Fruit fly (Drosophila melanogaster): ENCODE data around the gene Mps1.

Mps1 gene

DNA sequence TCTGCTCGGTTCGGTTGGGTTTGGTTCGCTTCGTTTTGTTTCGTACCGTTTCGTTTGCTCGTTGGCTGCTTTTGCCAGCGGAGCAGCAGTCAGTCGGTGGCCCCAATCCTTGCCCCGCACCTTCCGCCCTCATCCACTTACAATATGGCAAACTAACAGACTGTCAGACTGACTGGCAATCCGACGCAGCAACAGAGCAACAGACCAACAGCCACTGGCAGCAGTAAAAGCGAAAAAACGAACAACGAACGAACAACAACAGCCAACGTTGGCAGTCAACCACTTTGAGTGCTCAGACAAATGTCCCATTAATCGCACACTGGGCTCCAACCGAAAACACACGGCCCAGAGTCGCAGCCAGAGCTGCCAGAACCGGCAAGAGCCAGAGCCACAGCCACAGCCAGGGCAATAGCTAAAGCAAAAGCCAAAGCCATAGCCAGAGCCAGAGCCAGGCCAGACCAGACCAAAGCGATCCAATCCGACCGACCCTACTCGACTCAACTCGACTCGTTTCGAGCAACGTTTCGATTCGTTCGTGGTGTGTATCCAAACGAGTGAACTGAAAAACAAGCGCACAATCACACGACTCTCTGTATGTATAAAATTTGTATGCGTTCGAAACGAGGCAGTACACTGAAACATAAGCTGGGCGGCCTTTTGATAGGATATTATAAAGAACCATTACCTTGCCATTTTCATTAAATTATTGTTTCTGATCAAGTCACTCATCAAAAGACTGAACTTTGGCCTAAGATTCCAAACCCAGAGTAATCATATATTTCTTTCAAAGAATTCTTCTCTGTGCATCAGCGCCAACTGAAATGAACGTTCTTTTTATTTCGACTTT is 32.8 kb downstream of the Mps1 start (continued):
- TF ChIP-seq Fer2 (tag; optimal IDR thresholded peaks at IDR 0.05): peak; percentile 87
- TF ChIP-seq CG14710 (tag; optimal IDR thresholded peaks at IDR 0.05): peak; percentile 97
- peak; percentile 97 for TF ChIP-seq sr (GFP tag; IDR thresholded peaks at IDR 0.05)
- TF ChIP-seq amos (GFP tag; IDR thresholded peaks at IDR 0.05; ENCODE audit: partially characterized antibody): no peak
- peak; percentile 99 for TF ChIP-seq bcd (GFP tag; optimal IDR thresholded peaks at IDR 0.05)
- peak; percentile 33 for TF ChIP-seq CG17912 (GFP tag; optimal IDR thresholded peaks at IDR 0.05)
- peak in 1 of 3 experiments; percentile 97 for TF ChIP-seq lola (GFP tag; optimal IDR thresholded peaks at IDR 0.05)
- peak; percentile 99 for TF ChIP-seq lilli (GFP tag; optimal IDR thresholded peaks at IDR 0.05)
- peak; percentile 88 for TF ChIP-seq Nf-YB (GFP tag; optimal IDR thresholded peaks at IDR 0.05)
- no peak for TF ChIP-seq CG16813 (GFP tag; IDR thresholded peaks at IDR 0.05; ENCODE audit: partially characterized antibody)
- peak; percentile 98 for TF ChIP-seq Sox100B (GFP tag; optimal IDR thresholded peaks at IDR 0.05)
- no peak for TF ChIP-seq hkb (optimal IDR thresholded peaks at IDR 0.05)
- TF ChIP-seq hkb (GFP tag; IDR thresholded peaks at IDR 0.05): peak; percentile 99
- peak; percentile 97 for TF ChIP-seq Oaz (GFP tag; IDR thresholded peaks at IDR 0.05)
- TF ChIP-seq CG4360 (GFP tag; IDR thresholded peaks at IDR 0.05): peak; percentile 90
- peak; percentile 99 for TF ChIP-seq Bteb2 (GFP tag; optimal IDR thresholded peaks at IDR 0.05)
- peak; percentile 99 for TF ChIP-seq Oli (tag; optimal IDR thresholded peaks at IDR 0.05)
- TF ChIP-seq TFAM (GFP tag; optimal IDR thresholded peaks at IDR 0.05): peak; percentile 92
- TF ChIP-seq CG31365 (tag; optimal IDR thresholded peaks at IDR 0.05): peak; percentile 92
- peak; percentile 99 for TF ChIP-seq CG6689 (GFP tag; IDR thresholded peaks at IDR 0.05)
- peak; percentile 97 for TF ChIP-seq CG6175 (GFP tag; IDR thresholded peaks at IDR 0.05)
- TF ChIP-seq Asciz (GFP tag; optimal IDR thresholded peaks at IDR 0.05): peak; percentile 99
- peak; percentile 98 for TF ChIP-seq dimm (GFP tag; IDR thresholded peaks at IDR 0.05)
- TF ChIP-seq ken (GFP tag; IDR thresholded peaks at IDR 0.05): peak; percentile 99
- TF ChIP-seq kay (GFP tag; optimal IDR thresholded peaks at IDR 0.05): peak; percentile 99
- TF ChIP-seq fd102C (GFP tag; optimal IDR thresholded peaks at IDR 0.05): peak; percentile 76
- peak; percentile 99 for TF ChIP-seq ATbp (GFP tag; optimal IDR thresholded peaks at IDR 0.05)
- TF ChIP-seq Lim3 (GFP tag; IDR thresholded peaks at IDR 0.05): peak; percentile 98
- TF ChIP-seq Hr39 (optimal IDR thresholded peaks at IDR 0.05): no peak
- peak; percentile 98 for TF ChIP-seq CG43689 (GFP tag; IDR thresholded peaks at IDR 0.05)
- TF ChIP-seq pzg (GFP tag; optimal IDR thresholded peaks at IDR 0.05): peak; percentile 25
- peak; percentile 96 for TF ChIP-seq scrt (GFP tag; optimal IDR thresholded peaks at IDR 0.05)
- TF ChIP-seq PHDP (tag; optimal IDR thresholded peaks at IDR 0.05): peak; percentile 99
- peak; percentile 99 for TF ChIP-seq maf-S (GFP tag; optimal IDR thresholded peaks at IDR 0.05)
- TF ChIP-seq tx (GFP tag; optimal IDR thresholded peaks at IDR 0.05): peak; percentile 99
- peak; percentile 98 for TF ChIP-seq grau (tag; optimal IDR thresholded peaks at IDR 0.05)
- TF ChIP-seq bab2 (GFP tag; optimal IDR thresholded peaks at IDR 0.05): peak; percentile 99
- peak; percentile 97 for TF ChIP-seq Lhr (GFP tag; optimal IDR thresholded peaks at IDR 0.05)
- peak; percentile 99 for TF ChIP-seq dati (GFP tag; IDR thresholded peaks at IDR 0.05)
- peak; percentile 97 for TF ChIP-seq CG3407 (GFP tag; optimal IDR thresholded peaks at IDR 0.05)
- TF ChIP-seq pb (GFP tag; optimal IDR thresholded peaks at IDR 0.05): peak; percentile 99
- TF ChIP-seq CG12219 (GFP tag; optimal IDR thresholded peaks at IDR 0.05): peak; percentile 99
- peak; percentile 99 for TF ChIP-seq disco-r (GFP tag; optimal IDR thresholded peaks at IDR 0.05)
- TF ChIP-seq Vsx1 (GFP tag; optimal IDR thresholded peaks at IDR 0.05): peak; percentile 98
- peak; percentile 99 for TF ChIP-seq Xrp1 (GFP tag; IDR thresholded peaks at IDR 0.05)
- TF ChIP-seq CG9727 (GFP tag; optimal IDR thresholded peaks at IDR 0.05): peak; percentile 99
- TF ChIP-seq CG1832 (GFP tag; optimal IDR thresholded peaks at IDR 0.05): no peak
- peak; percentile 99 for TF ChIP-seq dpn (GFP tag; optimal IDR thresholded peaks at IDR 0.05)
- TF ChIP-seq CG12659 (GFP tag; optimal IDR thresholded peaks at IDR 0.05): peak; percentile 99
